Fruit fly (Drosophila melanogaster) whole organism, embryonic: Measurements from ENCODE around the gene Tengl3.

Experiments used
- Adf1 ChIP-seq: fragments of 200-800 bp; sonication (Bioruptor generic); IDR thresholded peaks from 2 replicates; pipeline ENCODE4 v1.3.6; 2022; ENCODE audit warnings: missing biosample characterization, missing genetic modification characterization
- Atf3 ChIP-seq: fragments of 200-800 bp; sonication (Bioruptor generic); optimal IDR thresholded peaks from 3 replicates; lab custom pipeline; 2016; ENCODE audit warnings: missing biosample characterization, missing genetic modification characterization
- Atf6 ChIP-seq: fragments of 200-800 bp; sonication (Bioruptor generic); IDR thresholded peaks from 2 replicates; pipeline ENCODE4 v1.3.6; 2022; ENCODE audit warnings: missing biosample characterization, missing genetic modification characterization
- Bgb ChIP-seq: fragments of 200-800 bp; sonication (Bioruptor generic); IDR thresholded peaks from 2 replicates; pipeline ENCODE4 v1.3.6; 2022; ENCODE audit warnings: missing biosample characterization, missing genetic modification characterization; ENCODE audit not compliant: partially characterized antibody
- BtbVII ChIP-seq: fragments of 200-800 bp; sonication (Bioruptor generic); optimal IDR thresholded peaks from 3 replicates; lab custom pipeline; 2017; ENCODE audit warnings: missing biosample characterization, mild to moderate bottlenecking, missing genetic modification characterization
- Bteb2 ChIP-seq: fragments of 200-800 bp; sonication (Bioruptor generic); optimal IDR thresholded peaks from 2 replicates; lab custom pipeline; 2016; ENCODE audit warnings: missing biosample characterization, missing genetic modification characterization
- CG10274 ChIP-seq: fragments of 200-800 bp; sonication (Bioruptor generic); optimal IDR thresholded peaks from 3 replicates; lab custom pipeline; 2017; ENCODE audit warnings: missing biosample characterization, mild to moderate bottlenecking, missing genetic modification characterization
- CG10462 ChIP-seq: fragments of 200-800 bp; sonication (Bioruptor generic); optimal IDR thresholded peaks from 2 replicates; lab custom pipeline; 2016; ENCODE audit warnings: missing biosample characterization, missing genetic modification characterization
- CG11093 ChIP-seq: fragments of 200-800 bp; sonication (Bioruptor generic); IDR thresholded peaks from 3 replicates; pipeline ENCODE4 v1.3.6; 2022; ENCODE audit warnings: missing biosample characterization, missing genetic modification characterization
- CG12236 ChIP-seq: fragments of 200-800 bp; sonication (Bioruptor generic); optimal IDR thresholded peaks from 2 replicates; lab custom pipeline; 2016; ENCODE audit warnings: missing biosample characterization, missing genetic modification characterization
- CG12391 ChIP-seq: fragments of 200-800 bp; sonication (Bioruptor generic); optimal IDR thresholded peaks from 3 replicates; lab custom pipeline; 2018; ENCODE audit warnings: missing biosample characterization, mild to moderate bottlenecking, missing genetic modification characterization, moderate library complexity
- CG12769 ChIP-seq: fragments of 200-800 bp; sonication (Bioruptor generic); optimal IDR thresholded peaks from 2 replicates; lab custom pipeline; 2019; ENCODE audit warnings: missing biosample characterization, mild to moderate bottlenecking, missing genetic modification characterization, moderate library complexity
- CG13287 ChIP-seq: fragments of 200-800 bp; sonication (Bioruptor generic); IDR thresholded peaks from 2 replicates; pipeline ENCODE4 v1.3.6; 2022; ENCODE audit warnings: missing biosample characterization, missing genetic modification characterization; ENCODE audit not compliant: partially characterized antibody
- CG13424 ChIP-seq: fragments of 200-800 bp; sonication (Bioruptor generic); optimal IDR thresholded peaks from 2 replicates; lab custom pipeline; 2019; ENCODE audit warnings: missing biosample characterization, mild to moderate bottlenecking, missing genetic modification characterization, moderate library complexity
- CG13624 ChIP-seq: fragments of 200-800 bp; sonication (Bioruptor generic); optimal IDR thresholded peaks from 2 replicates; lab custom pipeline; 2016; ENCODE audit warnings: missing biosample characterization, missing genetic modification characterization
- CG31224 ChIP-seq: fragments of 200-800 bp; sonication (Bioruptor generic); IDR thresholded peaks from 2 replicates; pipeline ENCODE4 v1.3.6; 2022; ENCODE audit warnings: missing biosample characterization, missing genetic modification characterization
- CG4404 ChIP-seq: fragments of 200-800 bp; sonication (Bioruptor generic); IDR thresholded peaks from 2 replicates; pipeline ENCODE4 v1.3.6; 2022; ENCODE audit warnings: missing biosample characterization, missing genetic modification characterization
- CG4424 ChIP-seq: fragments of 200-800 bp; sonication (Bioruptor generic); optimal IDR thresholded peaks from 3 replicates; lab custom pipeline; 2016; ENCODE audit warnings: missing biosample characterization, missing genetic modification characterization
- CG6175 ChIP-seq: fragments of 200-800 bp; sonication (Bioruptor generic); IDR thresholded peaks from 3 replicates; pipeline ENCODE4 v1.3.6; 2022; ENCODE audit warnings: missing biosample characterization, missing genetic modification characterization
- CG7556 ChIP-seq: fragments of 200-800 bp; sonication (Bioruptor generic); optimal IDR thresholded peaks from 2 replicates; lab custom pipeline; 2017; ENCODE audit warnings: missing biosample characterization, mild to moderate bottlenecking, missing genetic modification characterization
- CG7745 ChIP-seq: fragments of 200-800 bp; sonication (Bioruptor generic); optimal IDR thresholded peaks from 2 replicates; lab custom pipeline; 2018; ENCODE audit warnings: missing biosample characterization, mild to moderate bottlenecking, missing genetic modification characterization, moderate library complexity
- D19B ChIP-seq: fragments of 200-800 bp; sonication (Bioruptor generic); optimal IDR thresholded peaks from 2 replicates; lab custom pipeline; 2017; ENCODE audit warnings: missing biosample characterization, mild to moderate bottlenecking, missing genetic modification characterization
- Dp ChIP-seq: fragments of 200-800 bp; sonication (Bioruptor generic); optimal IDR thresholded peaks from 2 replicates; lab custom pipeline; 2018; ENCODE audit warnings: missing biosample characterization, mild to moderate bottlenecking, missing genetic modification characterization, moderate library complexity
- Eip74EF ChIP-seq, 2 experiments: fragments of 200-800 bp in 1 of 2; fragments of >200 bp in 1 of 2; sonication (Bioruptor generic) in 1 of 2; optimal IDR thresholded peaks; 2 replicates each; lab custom pipeline; 2017 to 2019; ENCODE audit warnings: missing biosample characterization in 2 of 2, missing genetic modification characterization in 2 of 2, mild to moderate bottlenecking in 1 of 2, moderate library complexity in 1 of 2
- Fer2 ChIP-seq: fragments of 200-800 bp; sonication (Bioruptor generic); optimal IDR thresholded peaks from 2 replicates; lab custom pipeline; 2018; ENCODE audit warnings: missing biosample characterization, mild to moderate bottlenecking, missing genetic modification characterization, moderate library complexity
- Hey ChIP-seq: fragments of 200-800 bp; sonication (Bioruptor generic); optimal IDR thresholded peaks from 3 replicates; lab custom pipeline; 2018; ENCODE audit warnings: missing biosample characterization, mild to moderate bottlenecking, missing genetic modification characterization
- Kr ChIP-seq: fragments of 200-800 bp; sonication (Bioruptor generic); optimal IDR thresholded peaks from 2 replicates; lab custom pipeline; 2017; ENCODE audit warnings: missing biosample characterization, mild to moderate bottlenecking, missing genetic modification characterization
- Nf-YB ChIP-seq: fragments of 200-800 bp; sonication (Bioruptor generic); optimal IDR thresholded peaks from 3 replicates; lab custom pipeline; 2019; ENCODE audit warnings: missing biosample characterization, mild to moderate bottlenecking, missing genetic modification characterization, moderate library complexity
- PHDP ChIP-seq: fragments of 200-800 bp; sonication (Bioruptor generic); optimal IDR thresholded peaks from 3 replicates; lab custom pipeline; 2018; ENCODE audit warnings: missing biosample characterization, mild to moderate bottlenecking, missing genetic modification characterization, moderate library complexity
- Pdp1 ChIP-seq, 2 experiments: fragments of 200-800 bp; sonication (Bioruptor generic); optimal IDR thresholded peaks; 3 replicates each; lab custom pipeline; 2016; ENCODE audit warnings: missing biosample characterization in 2 of 2, missing genetic modification characterization in 2 of 2, mild to moderate bottlenecking in 1 of 2, moderate library complexity in 1 of 2
- Six4 ChIP-seq: fragments of 200-800 bp; sonication (Bioruptor generic); optimal IDR thresholded peaks from 2 replicates; lab custom pipeline; 2016; ENCODE audit warnings: missing biosample characterization, missing genetic modification characterization
- Vsx1 ChIP-seq: fragments of 200-800 bp; sonication (Bioruptor generic); optimal IDR thresholded peaks from 2 replicates; lab custom pipeline; 2017; ENCODE audit warnings: missing biosample characterization, mild to moderate bottlenecking, missing genetic modification characterization, missing genetic modification reagents
- ash1 ChIP-seq: fragments of 200-800 bp; sonication (Bioruptor generic); optimal IDR thresholded peaks from 2 replicates; lab custom pipeline; 2018; ENCODE audit warnings: missing biosample characterization, mild to moderate bottlenecking, missing genetic modification characterization
- br ChIP-seq: fragments of >200 bp; optimal IDR thresholded peaks from 2 replicates; lab custom pipeline; 2017
- corto ChIP-seq: fragments of 200-800 bp; sonication (Bioruptor generic); optimal IDR thresholded peaks from 2 replicates; lab custom pipeline; 2016; ENCODE audit warnings: missing biosample characterization, mild to moderate bottlenecking, missing genetic modification characterization, moderate library complexity
- gcm2 ChIP-seq: fragments of 200-800 bp; sonication (Bioruptor generic); optimal IDR thresholded peaks from 2 replicates; lab custom pipeline; 2016; ENCODE audit warnings: missing biosample characterization, missing genetic modification characterization
- hth ChIP-seq: fragments of >200 bp; optimal IDR thresholded peaks from 2 replicates; lab custom pipeline; 2017; ENCODE audit warnings: inconsistent platforms
- lbe ChIP-seq: fragments of 200-800 bp; sonication (Bioruptor generic); optimal IDR thresholded peaks from 2 replicates; lab custom pipeline; 2016; ENCODE audit warnings: missing biosample characterization, mild to moderate bottlenecking, missing genetic modification characterization
- oc ChIP-seq: fragments of 200-800 bp; sonication (Bioruptor generic); optimal IDR thresholded peaks from 2 replicates; lab custom pipeline; 2018; ENCODE audit warnings: missing biosample characterization, mild to moderate bottlenecking, missing genetic modification characterization, moderate library complexity
- odd ChIP-seq: fragments of 200-800 bp; sonication (Bioruptor generic); optimal IDR thresholded peaks from 2 replicates; lab custom pipeline; 2017; ENCODE audit warnings: missing biosample characterization, mild to moderate bottlenecking, missing genetic modification characterization
- org-1 ChIP-seq: fragments of 200-800 bp; sonication (Bioruptor generic); optimal IDR thresholded peaks from 2 replicates; lab custom pipeline; 2017; ENCODE audit warnings: missing biosample characterization, missing genetic modification characterization
- pan ChIP-seq, 4 experiments: fragments of >200 bp in 3 of 4; fragments of 200-800 bp in 1 of 4; sonication (Bioruptor generic) in 1 of 4; optimal IDR thresholded peaks in 3 of 4; IDR thresholded peaks in 1 of 4; 2 replicates each; pipeline versions ENCODE4 v1.3.6 to Lab custom; 2017 to 2022; ENCODE audit warnings: missing biosample characterization in 2 of 4, missing genetic modification characterization in 2 of 4, mixed read lengths in 1 of 4
- ro ChIP-seq: fragments of 200-800 bp; sonication (Bioruptor generic); IDR thresholded peaks from 2 replicates; pipeline ENCODE4 v1.3.6; 2022; ENCODE audit warnings: missing biosample characterization, missing genetic modification characterization
- row ChIP-seq: fragments of 200-800 bp; sonication (Bioruptor generic); IDR thresholded peaks from 3 replicates; pipeline ENCODE4 v1.3.6; 2022; ENCODE audit warnings: missing biosample characterization, missing genetic modification characterization
- tap ChIP-seq: fragments of 200-800 bp; optimal IDR thresholded peaks from 3 replicates; lab custom pipeline; 2019; ENCODE audit warnings: missing biosample characterization, mild to moderate bottlenecking, missing genetic modification characterization, moderate library complexity
- tup ChIP-seq: fragments of 200-800 bp; sonication (Bioruptor generic); optimal IDR thresholded peaks from 2 replicates; lab custom pipeline; 2016; ENCODE audit warnings: missing biosample characterization, mild to moderate bottlenecking, missing genetic modification characterization, moderate library complexity
- vvl ChIP-seq: fragments of 200-800 bp; sonication (Bioruptor generic); IDR thresholded peaks from 2 replicates; pipeline ENCODE4 v1.3.6; 2022; ENCODE audit warnings: missing biosample characterization, missing genetic modification characterization
- zen ChIP-seq: fragments of 200-800 bp; sonication (Bioruptor generic); optimal IDR thresholded peaks from 3 replicates; lab custom pipeline; 2018; ENCODE audit warnings: missing biosample characterization, mild to moderate bottlenecking, missing genetic modification characterization, moderate library complexity

Gene Tengl3

dm6 chr2L:2198613-2199432 is 39.2 kb downstream of the Tengl3 start (continued):
- TF ChIP-seq CG10274 (GFP tag; lab: Kevin White, UChicago) (peak; percentile 50), CG10462 (peak; percentile 78), odd (GFP tag; lab: Kevin White, UChicago) (peak; percentile 43), CG13624 (peak; percentile 81), CG12769 (tag; lab: Kevin White, UChicago) (peak; percentile 96), Bgb (GFP tag; lab: Robert Waterston, UW) (no peak), ash1 (GFP tag; lab: Kevin White, UChicago) (no peak), vvl (GFP tag; lab: Robert Waterston, UW) (no peak), CG4424 (GFP tag; lab: Kevin White, UChicago) (peak; percentile 89), tap (peak; percentile 74), Bteb2 (GFP tag; lab: Kevin White, UChicago) (peak; percentile 78), Nf-YB (peak; percentile 90), Dp (GFP tag; lab: Kevin White, UChicago) (no peak), ro (GFP tag; lab: Robert Waterston, UW) (no peak), CG7745 (tag; lab: Kevin White, UChicago) (no peak), pan (optimal IDR thresholded peaks at IDR 0.05; lab: Kevin White, UChicago) (no peak), pan (GFP tag; optimal IDR thresholded peaks at IDR 0.05 in 1 of 2, IDR thresholded peaks at IDR 0.05 in 1 of 2) (no peak), CG13424 (peak; percentile 76), hth (no peak), CG12391 (tag; lab: Kevin White, UChicago) (peak; percentile 90), Pdp1 (GFP tag; optimal IDR thresholded peaks at IDR 0.05; lab: Kevin White, UChicago) (peak; percentile 91 to 98), oc (peak; percentile 88), org-1 (GFP tag; lab: Kevin White, UChicago) (peak; percentile 86), CG6175 (GFP tag; lab: Robert Waterston, UW) (no peak), Atf6 (no peak), Hey (tag; lab: Kevin White, UChicago) (peak; percentile 93), zen (peak; percentile 57), Six4 (GFP tag; lab: Kevin White, UChicago) (peak; percentile 84), Eip74EF (GFP tag; optimal IDR thresholded peaks at IDR 0.05; lab: Kevin White, UChicago) (peak in 1 of 2 experiments; percentile 73), CG13287 (GFP tag; lab: Robert Waterston, UW) (no peak), CG12236 (GFP tag; lab: Kevin White, UChicago) (peak; percentile 73), CG4404 (GFP tag; lab: Robert Waterston, UW) (no peak), D19B (GFP tag; lab: Kevin White, UChicago) (peak; percentile 63), Fer2 (tag; lab: Kevin White, UChicago) (peak; percentile 11), Adf1 (GFP tag; lab: Robert Waterston, UW) (no peak), gcm2 (peak; percentile 75), Vsx1 (GFP tag; lab: Kevin White, UChicago) (peak; percentile 57), tup (GFP tag; lab: Kevin White, UChicago) (peak; percentile 78), PHDP (peak; percentile 90), CG11093 (GFP tag; lab: Robert Waterston, UW) (peak; percentile 84), Atf3 (GFP tag; lab: Kevin White, UChicago) (peak; percentile 87), BtbVII (GFP tag; lab: Kevin White, UChicago) (peak; percentile 72), Kr (GFP tag; lab: Kevin White, UChicago) (no peak), CG31224 (no peak), lbe (peak; percentile 97), corto (peak; percentile 96), CG7556 (peak; percentile 86), row (no peak), br (lab: Kevin White, UChicago) (no peak)
